Worm (Caenorhabditis elegans) whole organism, L4 larva: Measurements from ENCODE around the gene cln-3.3.

Experiments used
- F26F4.8 ChIP-seq: fragments of 200-800 bp; sonication (Bioruptor generic); conservative IDR thresholded peaks from 2 replicates; pipeline ENCODE4 v1.3.6; 2022; ENCODE audit warnings: missing genetic modification characterization, missing compliant biosample characterization
- daf-19 ChIP-seq: fragments of 200-800 bp; sonication (Bioruptor generic); conservative IDR thresholded peaks from 2 replicates; pipeline ENCODE4 v1.3.6; 2022; ENCODE audit warnings: missing genetic modification characterization, missing compliant biosample characterization
- fos-1 ChIP-seq: fragments of 150-350 bp; optimal IDR thresholded peaks from 2 replicates; lab custom pipeline; 2014; ENCODE audit warnings: missing biosample characterization, missing genetic modification characterization
- hlh-11 ChIP-seq: fragments of 200-800 bp; sonication (Bioruptor generic); optimal IDR thresholded peaks from 2 replicates; lab custom pipeline; 2018; ENCODE audit warnings: mild to moderate bottlenecking, missing genetic modification characterization, missing compliant biosample characterization
- hmg-1.1 ChIP-seq: fragments of 200-800 bp; sonication (Bioruptor generic); IDR thresholded peaks from 2 replicates; pipeline ENCODE4 v1.3.6; 2022; ENCODE audit warnings: missing genetic modification reagents, missing genetic modification characterization, missing compliant biosample characterization
- jun-1 ChIP-seq: fragments of 150-350 bp; optimal IDR thresholded peaks from 2 replicates; lab custom pipeline; 2014; ENCODE audit warnings: missing biosample characterization, missing genetic modification reagents, missing genetic modification characterization
- lin-15B ChIP-seq: fragments of 150-350 bp; sonication (generic microtip); optimal IDR thresholded peaks from 3 replicates; lab custom pipeline; 2014; ENCODE audit warnings: missing biosample characterization, missing genetic modification characterization
- lin-39 ChIP-seq: fragments of 150-350 bp; optimal IDR thresholded peaks from 2 replicates; lab custom pipeline; 2014; ENCODE audit warnings: missing biosample characterization, missing genetic modification reagents, missing genetic modification characterization
- mdl-1 ChIP-seq, 2 experiments: fragments of 150-350 bp in 1 of 2; sonication (generic microtip) in 1 of 2; optimal IDR thresholded peaks; 2 replicates each; lab custom pipeline; 2014 to 2017; ENCODE audit warnings: missing biosample characterization in 2 of 2, missing genetic modification characterization in 2 of 2
- nhr-42 ChIP-seq: fragments of 200-800 bp; sonication (Bioruptor generic); IDR thresholded peaks from 2 replicates; pipeline ENCODE4 v1.3.6; 2022; ENCODE audit warnings: missing genetic modification characterization, missing compliant biosample characterization
- rbr-2 ChIP-seq: sonication (generic microtip); optimal IDR thresholded peaks from 2 replicates; lab custom pipeline; 2016; ENCODE audit warnings: missing genotype, missing genetic modification characterization, missing compliant biosample characterization
- saeg-2 ChIP-seq: fragments of 200-800 bp; sonication (Bioruptor generic); IDR thresholded peaks from 2 replicates; pipeline ENCODE4 v1.3.6; 2022; ENCODE audit warnings: missing genetic modification reagents, missing genetic modification characterization, missing compliant biosample characterization
- snpc-4 ChIP-seq: fragments of 150-350 bp; optimal IDR thresholded peaks from 2 replicates; lab custom pipeline; 2014; ENCODE audit warnings: missing biosample characterization, missing genetic modification characterization

- TF ChIP-seq F26F4.8 = no peak
- TF ChIP-seq saeg-2 = no peak
- no peak for TF ChIP-seq snpc-4
- TF ChIP-seq hlh-11 = no peak
- no peak for TF ChIP-seq jun-1 (tag; lab: Kevin White, UChicago)
- TF ChIP-seq hmg-1.1 (GFP tag; lab: Robert Waterston, UW) = no peak
- no peak for TF ChIP-seq mdl-1 (tag; optimal IDR thresholded peaks at IDR 0.05; lab: Kevin White, UChicago)
- TF ChIP-seq fos-1 (tag; lab: Kevin White, UChicago) = no peak
- no peak for TF ChIP-seq lin-15B (tag; lab: Kevin White, UChicago)
- TF ChIP-seq daf-19 (GFP tag; lab: Robert Waterston, UW) = no peak
- no peak for TF ChIP-seq rbr-2 (tag; lab: Kevin White, UChicago)
- TF ChIP-seq nhr-42 (GFP tag; lab: Robert Waterston, UW) = no peak
- TF ChIP-seq lin-39 (tag; lab: Kevin White, UChicago) = no peak
Observed at ce11 chrV:8732934-8733333, 50.1 kb downstream of the cln-3.3 start, which contains the start of gene ZC196.4.
